Worm (Caenorhabditis elegans): ENCODE results near the gene C33F10.12.

C33F10.12 gene

DNA sequence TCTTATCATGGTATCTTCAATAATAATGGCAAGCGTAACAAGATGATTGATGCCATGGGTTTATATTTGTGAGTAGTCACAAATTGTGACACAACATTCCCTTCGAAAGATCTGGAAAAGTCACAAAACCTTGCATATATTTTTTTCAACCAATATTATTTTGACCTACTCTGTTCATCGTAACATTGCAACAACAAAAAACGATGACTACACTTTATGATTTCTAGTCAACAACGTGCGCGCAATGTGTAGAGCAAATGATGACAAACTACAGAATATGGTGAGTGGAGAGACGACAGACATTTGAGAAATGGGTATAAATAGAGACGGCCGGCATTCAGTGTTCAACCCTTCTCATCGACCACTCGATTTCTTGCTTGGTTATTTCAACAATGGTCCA, 44.2 kb upstream of the C33F10.12 start, which contains the start of gene gst-7 (continued):
- TF ChIP-seq lin-29 (GFP tag; IDR thresholded peaks at IDR 0.05) (no peak), lin-1 (GFP tag; IDR thresholded peaks at IDR 0.05) (no peak), hlh-30 (tag; optimal IDR thresholded peaks at IDR 0.05; ENCODE audit: insufficient read depth) (peak; percentile 66), R02D3.7 (tag; optimal IDR thresholded peaks at IDR 0.05) (no peak), D1046.2 (GFP tag; IDR thresholded peaks at IDR 0.05) (no peak), nhr-237 (tag; optimal IDR thresholded peaks at IDR 0.05) (no peak), saeg-2 (GFP tag; IDR thresholded peaks at IDR 0.05) (no peak), dpl-1 (GFP tag; optimal IDR thresholded peaks at IDR 0.05) (no peak), daf-19 (GFP tag; conservative IDR thresholded peaks at IDR 0.05) (no peak), lin-39 (tag; optimal IDR thresholded peaks at IDR 0.05) (no peak), aly-2 (tag; optimal IDR thresholded peaks at IDR 0.05) (no peak), mes-2 (tag; optimal IDR thresholded peaks at IDR 0.05; ENCODE audit: poor library complexity, severe bottlenecking) (peak; percentile 18), daf-16 (GFP tag; optimal IDR thresholded peaks at IDR 0.05) (no peak), daf-16 (tag; optimal IDR thresholded peaks at IDR 0.05) (peak; percentile 89), dve-1 (tag; optimal IDR thresholded peaks at IDR 0.05; ENCODE audit: insufficient read depth) (peak; percentile 83), pha-4 (GFP tag; IDR thresholded peaks at IDR 0.05) (no peak), pha-4 (tag; optimal IDR thresholded peaks at IDR 0.05) (peak; percentile 37), F10B5.3 (tag; optimal IDR thresholded peaks at IDR 0.05) (no peak), tag-97 (GFP tag; IDR thresholded peaks at IDR 0.05) (no peak), F44E2.7 (GFP tag; IDR thresholded peaks at IDR 0.05) (no peak), mxl-2 (GFP tag; conservative IDR thresholded peaks at IDR 0.05) (no peak), mdt-29 (GFP tag; IDR thresholded peaks at IDR 0.05) (no peak), F37D6.2 (tag; optimal IDR thresholded peaks at IDR 0.05) (no peak), set-16 (GFP tag; IDR thresholded peaks at IDR 0.05) (no peak), ctbp-1 (GFP tag; IDR thresholded peaks at IDR 0.05) (no peak)

ce11 chrII:4879629-4880028, 42.1 kb upstream of the C33F10.12 start, which contains the start of gene gst-6:
Gene gst-6 (plus strand): TSS chrII:4879891.
- TF ChIP-seq nhr-28 (tag; optimal IDR thresholded peaks at IDR 0.05) (peak; percentile 41), hlh-11 (tag; optimal IDR thresholded peaks at IDR 0.05) (no peak), spr-3 (GFP tag; optimal IDR thresholded peaks at IDR 0.05) (no peak), spr-1 (tag; optimal IDR thresholded peaks at IDR 0.05) (no peak), arid-1 (GFP tag; conservative IDR thresholded peaks at IDR 0.05) (no peak), daf-16 (GFP tag; optimal IDR thresholded peaks at IDR 0.05) (no peak), daf-16 (tag; optimal IDR thresholded peaks at IDR 0.05) (peak; percentile 34)

DNA sequence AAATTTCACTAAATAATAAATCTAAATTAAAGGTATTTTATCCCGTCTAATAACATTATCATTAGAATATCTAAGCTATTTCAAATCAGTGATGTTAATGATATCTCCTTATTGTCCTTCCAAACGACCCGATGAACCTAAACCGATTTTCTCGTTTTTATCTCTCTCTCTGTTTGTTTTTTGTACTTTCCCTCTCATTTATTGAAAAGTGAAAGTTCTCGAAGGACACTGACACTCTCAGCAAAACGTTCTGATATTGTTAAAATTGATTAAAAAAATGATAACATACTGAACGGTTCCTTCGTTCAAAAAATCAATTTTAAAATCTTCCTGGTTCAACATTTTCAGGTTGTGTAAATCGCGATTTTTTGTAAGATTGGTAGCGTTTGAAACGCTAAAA, 38.5 kb upstream of the C33F10.12 start, which contains the start of gene F11G11.13:
TSS of gene F11G11.13 (minus strand) at position 89 of the 400 bp plus-strand sequence.
- TF ChIP-seq Y75B8A.6 (GFP tag; IDR thresholded peaks at IDR 0.05) = no peak
- TF ChIP-seq pqm-1 (tag; optimal IDR thresholded peaks at IDR 0.05) = no peak
- no peak for TF ChIP-seq lir-3 (tag; optimal IDR thresholded peaks at IDR 0.05)
- no peak for TF ChIP-seq mxl-2 (GFP tag; conservative IDR thresholded peaks at IDR 0.05)
- no peak for TF ChIP-seq D1046.2 (GFP tag; IDR thresholded peaks at IDR 0.05)
- no peak for TF ChIP-seq nhr-48 (tag; optimal IDR thresholded peaks at IDR 0.05)
- no peak for TF ChIP-seq ceh-28 (tag; optimal IDR thresholded peaks at IDR 0.05)
- no peak for TF ChIP-seq spr-1 (tag; optimal IDR thresholded peaks at IDR 0.05)
- TF ChIP-seq madf-5 (GFP tag; IDR thresholded peaks at IDR 0.05) = no peak
- no peak for TF ChIP-seq skn-1 (tag; optimal IDR thresholded peaks at IDR 0.05)
- TF ChIP-seq zip-2 (tag; optimal IDR thresholded peaks at IDR 0.05) = no peak
- no peak for TF ChIP-seq T20F7.1 (GFP tag; optimal IDR thresholded peaks at IDR 0.05)
- TF ChIP-seq sdz-12 (GFP tag; optimal IDR thresholded peaks at IDR 0.05) = no peak
- TF ChIP-seq tra-1 (GFP tag; IDR thresholded peaks at IDR 0.05) = no peak
- TF ChIP-seq Y48G9A.11 (GFP tag; IDR thresholded peaks at IDR 0.05) = no peak
- no peak for TF ChIP-seq hmg-1.1 (GFP tag; IDR thresholded peaks at IDR 0.05)
- TF ChIP-seq hlh-30 (tag; optimal IDR thresholded peaks at IDR 0.05; ENCODE audit: insufficient read depth) = no peak
- no peak for TF ChIP-seq F37D6.2 (tag; optimal IDR thresholded peaks at IDR 0.05)
- TF ChIP-seq nhr-111 (GFP tag; optimal IDR thresholded peaks at IDR 0.05) = no peak
- TF ChIP-seq egl-43 (GFP tag; IDR thresholded peaks at IDR 0.05) = no peak
